Worm (Caenorhabditis elegans): ENCODE results near the gene F14F9.2.

DNA sequence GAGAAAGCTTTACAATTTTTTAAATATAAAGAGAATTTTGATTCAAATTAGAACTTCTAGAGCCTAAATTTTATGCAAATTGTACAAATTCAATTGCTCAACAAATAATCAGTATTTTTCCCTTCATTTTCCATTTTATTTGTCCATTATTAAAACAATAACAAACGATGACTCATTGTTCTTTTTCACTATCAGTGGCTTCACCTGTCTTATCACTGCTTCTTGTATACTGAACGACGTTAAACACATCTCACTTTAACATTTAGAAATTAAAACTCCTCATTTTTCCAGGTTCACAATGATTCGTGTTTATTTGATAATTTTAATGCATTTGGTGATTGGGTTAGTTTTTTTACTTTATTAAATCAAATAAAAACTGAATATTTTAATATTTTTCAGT, 25.0 kb upstream of the F14F9.2 start, which contains the start of gene sid-1:
- TF ChIP-seq mdt-29 (GFP tag; IDR thresholded peaks at IDR 0.05) = no peak
- no peak for TF ChIP-seq nhr-11 (tag; optimal IDR thresholded peaks at IDR 0.05)
- TF ChIP-seq hif-1 (tag; optimal IDR thresholded peaks at IDR 0.05) = no peak
- TF ChIP-seq ceh-82 (tag; optimal IDR thresholded peaks at IDR 0.05) = no peak
- no peak for TF ChIP-seq madf-9 (GFP tag; conservative IDR thresholded peaks at IDR 0.05)
- no peak for TF ChIP-seq skn-1 (tag; optimal IDR thresholded peaks at IDR 0.05)
- TF ChIP-seq ztf-11 (tag; optimal IDR thresholded peaks at IDR 0.05) = no peak
- TF ChIP-seq nhr-6 (tag; optimal IDR thresholded peaks at IDR 0.05) = no peak
- no peak for TF ChIP-seq lsy-2 (tag; optimal IDR thresholded peaks at IDR 0.05)
- no peak for TF ChIP-seq snpc-4 (tag; optimal IDR thresholded peaks at IDR 0.05)
- TF ChIP-seq aha-1 (tag) = no peak
- no peak for TF ChIP-seq lin-39 (tag; optimal IDR thresholded peaks at IDR 0.05)
- no peak for TF ChIP-seq duxl-1 (tag; optimal IDR thresholded peaks at IDR 0.05; ENCODE audit: poor library complexity)
- no peak for TF ChIP-seq fos-1 (tag; optimal IDR thresholded peaks at IDR 0.05)
